Fruit fly (Drosophila melanogaster): Measurements from ENCODE around the gene Nepl8.

Gene Nepl8

DNA sequence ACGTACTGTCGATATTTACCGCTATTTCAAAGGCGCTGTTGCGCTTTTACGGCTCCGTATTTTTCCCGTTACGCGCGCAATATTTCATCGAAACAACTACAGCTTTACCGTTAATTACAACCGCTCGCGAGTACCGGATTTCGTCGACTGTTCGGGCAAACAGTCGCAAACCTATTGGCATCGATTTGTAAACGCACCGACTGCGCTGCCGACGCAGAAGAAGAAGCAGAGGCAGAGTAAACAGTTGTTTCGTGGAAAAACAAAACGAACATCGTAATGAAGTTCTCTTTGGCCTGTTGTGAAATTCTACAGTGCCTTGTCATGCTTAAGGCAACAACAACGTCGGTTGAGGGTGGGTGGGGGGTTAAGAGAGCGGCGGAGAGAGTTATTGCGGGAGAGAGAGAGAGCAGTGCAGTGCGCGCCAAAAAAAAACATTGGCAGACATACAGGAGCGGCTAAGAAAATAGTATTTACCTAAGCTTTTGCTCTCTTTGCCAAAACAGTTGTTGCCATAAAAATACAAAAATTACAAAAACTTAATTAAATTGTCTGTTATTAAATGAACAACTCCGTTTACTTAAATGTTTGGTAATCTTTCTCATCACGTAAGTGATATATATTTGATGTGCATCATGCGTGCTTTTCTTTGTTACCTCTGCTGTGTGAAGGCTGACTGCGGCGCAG, 44.9 kb downstream of the Nepl8 start, which contains the start of gene CG5953:
Gene CG5953 (minus strand): TSS at position 176 of the 684 bp plus-strand sequence.
- TF ChIP-seq CTCF (optimal IDR thresholded peaks at IDR 0.05) = no peak
- TF ChIP-seq CG8478 (optimal IDR thresholded peaks at IDR 0.05) = no peak

- TF ChIP-seq CTCF (optimal IDR thresholded peaks at IDR 0.05) (no peak), CG8478 (optimal IDR thresholded peaks at IDR 0.05) (no peak)
These were observed 45.4 kb downstream of the Nepl8 start for dm6 chr2L:16533386-16533773.

dm6 chr2L:16534174-16534835, 46.4 kb downstream of the Nepl8 start:
- no peak for TF ChIP-seq CG8478 (optimal IDR thresholded peaks at IDR 0.05)
- TF ChIP-seq CTCF (optimal IDR thresholded peaks at IDR 0.05) = no peak

- TF ChIP-seq CTCF (optimal IDR thresholded peaks at IDR 0.05) (no peak), CG8478 (optimal IDR thresholded peaks at IDR 0.05) (no peak)
These were observed 47.2 kb downstream of the Nepl8 start for dm6 chr2L:16535071-16535581.

dm6 chr2L:16535673-16536144, 47.8 kb downstream of the Nepl8 start:
- no peak for TF ChIP-seq CG8478 (optimal IDR thresholded peaks at IDR 0.05)
- TF ChIP-seq CTCF (optimal IDR thresholded peaks at IDR 0.05) = no peak

- TF ChIP-seq CTCF (optimal IDR thresholded peaks at IDR 0.05) (no peak), CG8478 (optimal IDR thresholded peaks at IDR 0.05) (no peak)
These were observed 48.6 kb downstream of the Nepl8 start for dm6 chr2L:16536501-16536900.

dm6 chr2L:16537049-16537459, 49.1 kb downstream of the Nepl8 start:
- TF ChIP-seq CTCF (optimal IDR thresholded peaks at IDR 0.05) (no peak), CG8478 (optimal IDR thresholded peaks at IDR 0.05) (no peak)

dm6 chr2L:16538134-16538533, 50.2 kb downstream of the Nepl8 start:
- TF ChIP-seq CG8478 (optimal IDR thresholded peaks at IDR 0.05) (no peak), CTCF (optimal IDR thresholded peaks at IDR 0.05) (no peak)

DNA sequence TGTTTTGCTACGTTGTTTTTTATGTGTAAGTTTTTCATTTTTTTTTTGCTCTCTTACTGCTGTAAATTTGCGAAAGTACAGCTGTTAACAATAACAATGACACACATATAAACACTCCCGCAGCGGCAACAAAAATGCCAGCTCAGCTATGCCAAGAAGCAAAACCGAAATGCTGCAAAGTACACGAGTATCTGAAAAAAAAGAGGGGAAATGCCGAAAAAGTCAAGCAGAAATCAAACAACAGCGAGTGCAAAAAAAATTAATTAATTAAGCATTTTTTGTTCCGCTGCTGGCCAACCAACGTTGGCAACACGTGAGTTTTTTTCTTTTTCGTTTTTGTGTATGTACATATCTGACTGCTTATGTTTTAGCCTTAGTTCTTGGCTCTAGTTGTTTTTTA, 51.0 kb downstream of the Nepl8 start:
- TF ChIP-seq CTCF (optimal IDR thresholded peaks at IDR 0.05) (no peak), CG8478 (optimal IDR thresholded peaks at IDR 0.05) (no peak)

Measured in S2 (cell line).